Worm (Caenorhabditis elegans) whole organism, L2 larva: Measurements from ENCODE around the gene wdfy-2.

ENCODE experiments used
- C34F6.9 ChIP-seq: fragments of 150-350 bp; optimal IDR thresholded peaks from 2 replicates; lab custom pipeline; 2014; ENCODE audit warnings: missing biosample characterization, missing genetic modification characterization
- R02D3.7 ChIP-seq: fragments of 150-350 bp; optimal IDR thresholded peaks from 2 replicates; lab custom pipeline; 2014; ENCODE audit warnings: missing biosample characterization, missing genetic modification characterization
- Y55F3AM.14 ChIP-seq: fragments of 200-800 bp; sonication (Bioruptor generic); optimal IDR thresholded peaks from 2 replicates; lab custom pipeline; 2018; ENCODE audit warnings: mild to moderate bottlenecking, missing genetic modification characterization, missing compliant biosample characterization
- alr-1 ChIP-seq: fragments of 150-350 bp; optimal IDR thresholded peaks from 2 replicates; lab custom pipeline; 2014; ENCODE audit warnings: missing biosample characterization, missing genetic modification characterization
- aly-2 ChIP-seq: fragments of 150-350 bp; optimal IDR thresholded peaks from 2 replicates; lab custom pipeline; 2014; ENCODE audit warnings: missing biosample characterization, missing genetic modification characterization
- ama-1 ChIP-seq: fragments of 150-350 bp; optimal IDR thresholded peaks from 2 replicates; lab custom pipeline; 2018; ENCODE audit warnings: inconsistent platforms
- ceh-16 ChIP-seq: fragments of 150-350 bp; optimal IDR thresholded peaks from 2 replicates; lab custom pipeline; 2014; ENCODE audit warnings: missing biosample characterization, missing genetic modification characterization
- crh-2 ChIP-seq: sonication (generic microtip); optimal IDR thresholded peaks from 2 replicates; lab custom pipeline; 2017; ENCODE audit warnings: missing biosample characterization, missing genetic modification characterization
- dmd-4 ChIP-seq: sonication (generic microtip); optimal IDR thresholded peaks from 2 replicates; lab custom pipeline; 2017; ENCODE audit warnings: missing biosample characterization, missing genetic modification characterization
- egl-27 ChIP-seq: sonication (generic microtip); optimal IDR thresholded peaks from 3 replicates; lab custom pipeline; 2017; ENCODE audit warnings: missing biosample characterization, missing genetic modification reagents, missing genetic modification characterization
- elt-1 ChIP-seq: fragments of 150-350 bp; optimal IDR thresholded peaks from 2 replicates; lab custom pipeline; 2014; ENCODE audit warnings: missing biosample characterization, missing genetic modification characterization
- elt-3 ChIP-seq: sonication (generic microtip); optimal IDR thresholded peaks from 2 replicates; lab custom pipeline; 2017; ENCODE audit warnings: missing biosample characterization, missing genetic modification characterization
- gmeb-1 ChIP-seq: fragments of 150-350 bp; optimal IDR thresholded peaks from 2 replicates; lab custom pipeline; 2014; ENCODE audit warnings: missing biosample characterization, missing genetic modification characterization
- lin-11 ChIP-seq: fragments of 150-350 bp; sonication (generic microtip); optimal IDR thresholded peaks from 2 replicates; lab custom pipeline; 2014; ENCODE audit warnings: missing biosample characterization, missing genetic modification characterization, inconsistent platforms, mixed read lengths
- lin-13 ChIP-seq: fragments of 150-350 bp; optimal IDR thresholded peaks from 2 replicates; lab custom pipeline; 2014; ENCODE audit warnings: missing biosample characterization, missing genetic modification reagents, missing genetic modification characterization
- lin-39 ChIP-seq: fragments of 150-350 bp; optimal IDR thresholded peaks from 2 replicates; lab custom pipeline; 2014; ENCODE audit warnings: missing biosample characterization, missing genetic modification reagents, missing genetic modification characterization
- lsy-2 ChIP-seq, 2 experiments: fragments of 150-350 bp in 1 of 2; sonication (generic microtip) in 1 of 2; optimal IDR thresholded peaks; 2 replicates each; lab custom pipeline; 2014 to 2017; ENCODE audit warnings: missing biosample characterization in 2 of 2, missing genetic modification characterization in 2 of 2
- mab-5 ChIP-seq: fragments of 150-350 bp; optimal IDR thresholded peaks from 2 replicates; lab custom pipeline; 2014; ENCODE audit warnings: missing biosample characterization, missing genetic modification characterization
- mbf-1 ChIP-seq: sonication (generic microtip); optimal IDR thresholded peaks from 2 replicates; lab custom pipeline; 2017; ENCODE audit warnings: missing biosample characterization, missing genetic modification characterization
- nhr-10 ChIP-seq: sonication (generic microtip); optimal IDR thresholded peaks from 2 replicates; lab custom pipeline; 2017; ENCODE audit warnings: missing biosample characterization, missing genetic modification characterization
- nhr-129 ChIP-seq: fragments of 150-350 bp; optimal IDR thresholded peaks from 2 replicates; lab custom pipeline; 2014; ENCODE audit warnings: missing biosample characterization, missing genetic modification characterization
- nhr-21 ChIP-seq: fragments of 150-350 bp; optimal IDR thresholded peaks from 2 replicates; lab custom pipeline; 2014; ENCODE audit warnings: missing biosample characterization, missing genetic modification characterization
- nhr-25 ChIP-seq: fragments of 150-350 bp; sonication (generic microtip); optimal IDR thresholded peaks from 3 replicates; lab custom pipeline; 2014; ENCODE audit warnings: missing biosample characterization, missing genetic modification characterization
- peb-1 ChIP-seq: fragments of 150-350 bp; optimal IDR thresholded peaks from 2 replicates; lab custom pipeline; 2014; ENCODE audit warnings: missing biosample characterization, missing genetic modification characterization
- sem-4 ChIP-seq: fragments of 150-350 bp; optimal IDR thresholded peaks from 2 replicates; lab custom pipeline; 2014; ENCODE audit warnings: missing biosample characterization, missing genetic modification reagents, missing genetic modification characterization
- skn-1 ChIP-seq: sonication (generic microtip); optimal IDR thresholded peaks from 2 replicates; lab custom pipeline; 2017; ENCODE audit warnings: missing biosample characterization, missing genetic modification characterization
- sma-9 ChIP-seq, 2 experiments: fragments of 150-350 bp in 1 of 2; sonication (generic microtip) in 1 of 2; optimal IDR thresholded peaks; 2 replicates each; lab custom pipeline; 2014 to 2016; ENCODE audit warnings: missing genetic modification characterization in 2 of 2, mild to moderate bottlenecking in 1 of 2, missing biosample characterization in 1 of 2, missing compliant biosample characterization in 1 of 2, missing genetic modification reagents in 1 of 2, moderate library complexity in 1 of 2
- snpc-4 ChIP-seq: fragments of 150-350 bp; optimal IDR thresholded peaks from 2 replicates; lab custom pipeline; 2014; ENCODE audit warnings: missing biosample characterization, missing genetic modification characterization
- unc-39 ChIP-seq: fragments of 150-350 bp; optimal IDR thresholded peaks from 2 replicates; lab custom pipeline; 2014; ENCODE audit warnings: missing biosample characterization, missing genetic modification characterization
- unc-55 ChIP-seq: fragments of 150-350 bp; sonication (generic microtip); optimal IDR thresholded peaks from 3 replicates; lab custom pipeline; 2014; ENCODE audit warnings: missing biosample characterization, missing genetic modification reagents, missing genetic modification characterization
- unc-62 ChIP-seq: fragments of 150-350 bp; optimal IDR thresholded peaks from 2 replicates; lab custom pipeline; 2014; ENCODE audit warnings: missing biosample characterization, missing genetic modification reagents, missing genetic modification characterization
- ztf-1 ChIP-seq: fragments of 200-800 bp; sonication (Bioruptor generic); conservative IDR thresholded peaks from 2 replicates; pipeline ENCODE4 v1.3.6; 2022; ENCODE audit warnings: missing genetic modification characterization, missing compliant biosample characterization
- ztf-11 ChIP-seq: sonication (generic microtip); optimal IDR thresholded peaks from 2 replicates; lab custom pipeline; 2017; ENCODE audit warnings: missing biosample characterization, missing genetic modification characterization

wdfy-2 gene

ce11 chrII:9329474-9329873, 9.8 kb downstream of the wdfy-2 start, which contains the start of gene wbp-2:
Gene wbp-2, plus strand, starts transcription at chrII:9329774.
- TF ChIP-seq elt-3 (no peak), ama-1 (lab: Kevin White, UChicago) (no peak), egl-27 (no peak), alr-1 (tag; lab: Kevin White, UChicago) (no peak), lin-11 (tag; lab: Kevin White, UChicago) (no peak), sma-9 (GFP tag; optimal IDR thresholded peaks at IDR 0.05; lab: Kevin White, UChicago) (no peak), sma-9 (tag; optimal IDR thresholded peaks at IDR 0.05; lab: Kevin White, UChicago) (no peak), gmeb-1 (tag; lab: Kevin White, UChicago) (no peak), mab-5 (tag; lab: Kevin White, UChicago) (no peak), R02D3.7 (no peak), lsy-2 (tag; optimal IDR thresholded peaks at IDR 0.05; lab: Kevin White, UChicago) (no peak), nhr-21 (tag; lab: Kevin White, UChicago) (no peak), lin-13 (no peak)

ce11 chrII:9331343-9331742, 11.7 kb downstream of the wdfy-2 start, which contains the start of gene eif-3.F:
Gene eif-3.F, plus strand, starts transcription at chrII:9331643.
- no peak for TF ChIP-seq lin-39
- TF ChIP-seq, all 48 proteins: peak for 0

- TF ChIP-seq lin-13 (no peak), sem-4 (no peak), unc-62 (GFP tag; lab: Kevin White, UChicago) (no peak), nhr-10 (no peak), lsy-2 (tag; optimal IDR thresholded peaks at IDR 0.05; lab: Kevin White, UChicago) (no peak), ztf-11 (tag; lab: Kevin White, UChicago) (no peak), skn-1 (tag; lab: Kevin White, UChicago) (no peak), ztf-1 (GFP tag; lab: Robert Waterston, UW) (no peak), alr-1 (tag; lab: Kevin White, UChicago) (no peak), C34F6.9 (tag; lab: Kevin White, UChicago) (no peak), unc-39 (tag; lab: Kevin White, UChicago) (no peak), nhr-21 (tag; lab: Kevin White, UChicago) (no peak), sma-9 (GFP tag; optimal IDR thresholded peaks at IDR 0.05; lab: Kevin White, UChicago) (no peak), sma-9 (tag; optimal IDR thresholded peaks at IDR 0.05; lab: Kevin White, UChicago) (no peak), snpc-4 (no peak), crh-2 (tag; lab: Kevin White, UChicago) (no peak), peb-1 (no peak)
Observed at ce11 chrII:9333034-9333433, 13.4 kb downstream of the wdfy-2 start.

ce11 chrII:9333714-9334113, 14.0 kb downstream of the wdfy-2 start, which contains the start of gene scp-1:
Gene scp-1, plus strand, starts transcription at chrII:9334014.
- TF ChIP-seq nhr-25 (tag; lab: Kevin White, UChicago) (no peak), lin-13 (no peak), sma-9 (GFP tag; optimal IDR thresholded peaks at IDR 0.05; lab: Kevin White, UChicago) (no peak), sma-9 (tag; optimal IDR thresholded peaks at IDR 0.05; lab: Kevin White, UChicago) (no peak), lsy-2 (tag; optimal IDR thresholded peaks at IDR 0.05; lab: Kevin White, UChicago) (no peak), peb-1 (no peak), skn-1 (tag; lab: Kevin White, UChicago) (no peak), ztf-11 (tag; lab: Kevin White, UChicago) (no peak), elt-3 (no peak), aly-2 (tag; lab: Kevin White, UChicago) (no peak), ceh-16 (tag; lab: Kevin White, UChicago) (no peak), lin-11 (tag; lab: Kevin White, UChicago) (no peak), ztf-1 (GFP tag; lab: Robert Waterston, UW) (no peak), dmd-4 (no peak)

- TF ChIP-seq Y55F3AM.14 (GFP tag; lab: Kevin White, UChicago), result no peak
- TF ChIP-seq unc-55 (GFP tag; lab: Kevin White, UChicago), result peak; percentile 32
- TF ChIP-seq nhr-129 (tag; lab: Kevin White, UChicago), result no peak
- no peak for TF ChIP-seq mbf-1 (tag; lab: Kevin White, UChicago)
- TF ChIP-seq C34F6.9 (tag; lab: Kevin White, UChicago), result peak; percentile 40
- no peak for TF ChIP-seq lsy-2 (tag; optimal IDR thresholded peaks at IDR 0.05; lab: Kevin White, UChicago)
- peak; percentile 81 for TF ChIP-seq ama-1 (lab: Kevin White, UChicago)
- no peak for TF ChIP-seq mab-5 (tag; lab: Kevin White, UChicago)
- no peak for TF ChIP-seq elt-1
Observed at ce11 chrII:9336651-9337050, 17.0 kb downstream of the wdfy-2 start.
